Worm (Caenorhabditis elegans) whole organism, mixed stage, embryonic: ENCODE data around the gene T04A6.3.

ENCODE experiments used
- bed-3 ChIP-seq: fragments of 200-800 bp; sonication (Bioruptor generic); optimal IDR thresholded peaks from 3 replicates; lab custom pipeline; 2018; ENCODE audit warnings: mild to moderate bottlenecking, missing genetic modification characterization, moderate library complexity, missing compliant biosample characterization
- ces-1 ChIP-seq: fragments of 150-350 bp; optimal IDR thresholded peaks from 2 replicates; lab custom pipeline; 2014; ENCODE audit warnings: missing biosample characterization, missing genetic modification reagents, missing genetic modification characterization
- elt-1 ChIP-seq: sonication (generic microtip); optimal IDR thresholded peaks from 2 replicates; lab custom pipeline; 2017; ENCODE audit warnings: missing genetic modification characterization, mild to moderate bottlenecking, missing compliant biosample characterization, antibody characterized with exemption, moderate library complexity, borderline replicate concordance; ENCODE audit not compliant: insufficient read depth
- elt-3 ChIP-seq: fragments of 150-350 bp; optimal IDR thresholded peaks from 2 replicates; lab custom pipeline; 2014; ENCODE audit warnings: missing biosample characterization, missing genetic modification characterization
- hlh-1 ChIP-seq: fragments of 150-350 bp; optimal IDR thresholded peaks from 2 replicates; lab custom pipeline; 2014; ENCODE audit warnings: missing biosample characterization, missing genetic modification reagents, missing genetic modification characterization
- nhr-237 ChIP-seq: fragments of 150-350 bp; optimal IDR thresholded peaks from 2 replicates; lab custom pipeline; 2014; ENCODE audit warnings: missing biosample characterization, missing genetic modification characterization
- sem-2 ChIP-seq: fragments of 200-800 bp; sonication (Bioruptor generic); optimal IDR thresholded peaks from 2 replicates; lab custom pipeline; 2018; ENCODE audit warnings: mild to moderate bottlenecking, missing genetic modification characterization, missing compliant biosample characterization
- sptf-1 ChIP-seq: sonication (generic microtip); optimal IDR thresholded peaks from 2 replicates; lab custom pipeline; 2017; ENCODE audit warnings: mild to moderate bottlenecking, missing genetic modification characterization, moderate library complexity, missing compliant biosample characterization
- unc-62 ChIP-seq: fragments of 150-350 bp; optimal IDR thresholded peaks from 2 replicates; lab custom pipeline; 2014; ENCODE audit warnings: missing biosample characterization, missing genetic modification reagents, missing genetic modification characterization
- ztf-11 ChIP-seq: fragments of 150-350 bp; optimal IDR thresholded peaks from 2 replicates; lab custom pipeline; 2014; ENCODE audit warnings: missing biosample characterization, missing genetic modification characterization

DNA sequence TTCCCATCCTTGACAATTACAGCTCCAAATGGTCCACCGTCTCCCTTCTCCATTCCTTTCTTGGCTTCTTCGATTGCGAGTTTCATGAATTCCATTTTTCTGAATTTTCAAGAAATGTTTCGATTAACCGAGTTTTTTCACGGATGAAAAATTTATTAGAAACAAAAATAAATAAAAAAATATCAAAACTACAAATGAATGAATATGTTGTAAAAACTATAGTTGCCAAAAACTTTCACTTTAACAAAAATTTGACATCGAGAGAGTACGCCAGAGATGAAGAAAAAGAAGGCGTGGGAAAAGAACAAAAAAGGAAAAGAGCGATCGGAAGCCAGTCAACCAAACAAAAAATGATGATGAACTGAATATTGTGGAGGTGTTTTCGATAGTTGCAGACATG, 25.2 kb downstream of the T04A6.3 start, which contains the start of gene R13A5.10:
- TF ChIP-seq sptf-1 (tag; lab: Kevin White, UChicago) (no peak), ces-1 (GFP tag; lab: Kevin White, UChicago) (no peak), bed-3 (no peak), sem-2 (no peak), nhr-237 (no peak), unc-62 (GFP tag; lab: Kevin White, UChicago) (no peak), elt-1 (no peak), elt-3 (tag; lab: Kevin White, UChicago) (no peak), hlh-1 (no peak), ztf-11 (tag; lab: Kevin White, UChicago) (no peak)
